Fruit fly (Drosophila melanogaster) whole organism, wandering third instar larva: ENCODE results near the gene frm.

ENCODE experiments used
- Abd-B ChIP-seq: fragments of >200 bp; optimal IDR thresholded peaks from 2 replicates; lab custom pipeline; 2017; ENCODE audit warnings: missing biosample characterization, missing genetic modification characterization
- CG32264 ChIP-seq: fragments of 200-800 bp; sonication (Bioruptor generic); optimal IDR thresholded peaks from 2 replicates; lab custom pipeline; 2016; ENCODE audit warnings: missing biosample characterization, missing genetic modification characterization
- Dfd ChIP-seq: fragments of >200 bp; optimal IDR thresholded peaks from 2 replicates; lab custom pipeline; 2017; ENCODE audit warnings: missing biosample characterization, missing genetic modification characterization
- GATAd ChIP-seq: sonication (Bioruptor generic); optimal IDR thresholded peaks from 2 replicates; lab custom pipeline; 2016; ENCODE audit warnings: missing biosample characterization, missing genetic modification characterization
- Hnf4 ChIP-seq: fragments of 200-800 bp; sonication (Bioruptor generic); optimal IDR thresholded peaks from 2 replicates; lab custom pipeline; 2016; ENCODE audit warnings: missing biosample characterization, mild to moderate bottlenecking, missing genetic modification characterization
- Hr83 ChIP-seq: fragments of 200-300 bp; sonication (Bioruptor generic); optimal IDR thresholded peaks from 2 replicates; lab custom pipeline; 2016; ENCODE audit warnings: missing biosample characterization, mild to moderate bottlenecking, missing genetic modification characterization, moderate library complexity; ENCODE audit not compliant: poor library complexity, severe bottlenecking
- fru ChIP-seq: fragments of 200-800 bp; sonication (Bioruptor generic); optimal IDR thresholded peaks from 3 replicates; lab custom pipeline; 2016; ENCODE audit warnings: missing biosample characterization, mild to moderate bottlenecking, missing genetic modification characterization
- h ChIP-seq: fragments of 200-800 bp; sonication (Bioruptor generic); optimal IDR thresholded peaks from 3 replicates; lab custom pipeline; 2016; ENCODE audit warnings: missing biosample characterization, mild to moderate bottlenecking, missing genetic modification characterization
- jim ChIP-seq: fragments of 175-275, 200-325 bp; sonication (Bioruptor generic); optimal IDR thresholded peaks from 2 replicates; lab custom pipeline; 2016; ENCODE audit warnings: missing biosample characterization, mild to moderate bottlenecking, missing genetic modification characterization
- pan ChIP-seq: fragments of >200 bp; optimal IDR thresholded peaks from 2 replicates; lab custom pipeline; 2017
- tai ChIP-seq: sonication (Bioruptor generic); optimal IDR thresholded peaks from 2 replicates; lab custom pipeline; 2016; ENCODE audit warnings: missing biosample characterization, missing genetic modification characterization

dm6 chr3L:5577250-5578138 lies 26.5 kb upstream of the frm start, which contains the start of gene Msr-110:
- no peak for TF ChIP-seq GATAd (GFP tag; lab: Kevin White, UChicago)
- peak; percentile 93 for TF ChIP-seq Hr83 (GFP tag; lab: Kevin White, UChicago)
- TF ChIP-seq fru (GFP tag; lab: Kevin White, UChicago) = peak; percentile 89
- peak; percentile 97 for TF ChIP-seq jim (GFP tag; lab: Kevin White, UChicago)
- peak; percentile 80 for TF ChIP-seq Hnf4
- no peak for TF ChIP-seq Dfd (GFP tag; lab: Kevin White, UChicago)
- TF ChIP-seq tai (GFP tag; lab: Kevin White, UChicago) = no peak
- TF ChIP-seq pan (lab: Kevin White, UChicago) = no peak
- TF ChIP-seq CG32264 (GFP tag; lab: Kevin White, UChicago) = peak; percentile 68
- no peak for TF ChIP-seq Abd-B (GFP tag; lab: Kevin White, UChicago)
- peak; percentile 89 for TF ChIP-seq h (GFP tag; lab: Kevin White, UChicago)
